Worm (Caenorhabditis elegans): ENCODE measurements around the gene arf-5.

DNA sequence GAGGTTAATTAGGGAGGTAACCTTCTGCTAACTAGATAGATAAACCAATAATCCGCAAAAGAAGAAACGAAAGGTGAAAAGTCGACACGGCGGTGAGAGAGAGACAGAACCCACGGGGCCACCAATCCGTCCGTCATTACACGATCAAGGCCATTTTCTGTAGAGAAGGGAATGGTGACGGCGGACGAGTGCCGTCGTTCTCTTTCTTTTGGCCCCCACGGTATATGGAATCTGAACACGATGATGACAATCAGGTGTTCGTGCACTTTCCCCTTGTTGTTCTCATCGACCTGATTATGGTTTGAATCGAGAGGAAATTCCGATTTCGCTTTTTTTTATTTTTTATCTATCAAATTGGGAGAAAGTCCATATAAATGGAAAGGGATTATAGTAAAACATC, 27.0 kb downstream of the arf-5 start:
- no peak for TF ChIP-seq aly-2 (tag; optimal IDR thresholded peaks at IDR 0.05)
- no peak for TF ChIP-seq jun-1 (tag; optimal IDR thresholded peaks at IDR 0.05)
- TF ChIP-seq pqm-1 (tag; optimal IDR thresholded peaks at IDR 0.05): no peak
- TF ChIP-seq nhr-28 (tag; optimal IDR thresholded peaks at IDR 0.05): no peak
